Worm (Caenorhabditis elegans) whole organism, mixed stage, embryonic: Measurements from ENCODE around the gene ztf-30.

Source experiments
- blmp-1 ChIP-seq: fragments of 150-350 bp; optimal IDR thresholded peaks from 2 replicates; lab custom pipeline; 2014; ENCODE audit warnings: missing biosample characterization, missing genetic modification characterization
- ces-1 ChIP-seq: fragments of 150-350 bp; optimal IDR thresholded peaks from 2 replicates; lab custom pipeline; 2014; ENCODE audit warnings: missing biosample characterization, missing genetic modification reagents, missing genetic modification characterization
- elt-3 ChIP-seq: fragments of 150-350 bp; optimal IDR thresholded peaks from 2 replicates; lab custom pipeline; 2014; ENCODE audit warnings: missing biosample characterization, missing genetic modification characterization
- nhr-237 ChIP-seq: fragments of 150-350 bp; optimal IDR thresholded peaks from 2 replicates; lab custom pipeline; 2014; ENCODE audit warnings: missing biosample characterization, missing genetic modification characterization
- tbx-8 ChIP-seq: fragments of 200-800 bp; sonication (Bioruptor generic); optimal IDR thresholded peaks from 2 replicates; lab custom pipeline; 2018; ENCODE audit warnings: mild to moderate bottlenecking, missing genetic modification characterization, moderate library complexity, missing compliant biosample characterization

- TF ChIP-seq nhr-237 (tag; lab: Kevin White, UChicago) (no peak), tbx-8 (no peak), blmp-1 (no peak), ces-1 (GFP tag; lab: Kevin White, UChicago) (no peak), elt-3 (tag; lab: Kevin White, UChicago) (no peak)
These were observed 22.6 kb upstream of the ztf-30 start for ce11 chrIII:8620259-8620658.
